Worm (Caenorhabditis elegans): ENCODE results near the gene F17E5.2.

DNA sequence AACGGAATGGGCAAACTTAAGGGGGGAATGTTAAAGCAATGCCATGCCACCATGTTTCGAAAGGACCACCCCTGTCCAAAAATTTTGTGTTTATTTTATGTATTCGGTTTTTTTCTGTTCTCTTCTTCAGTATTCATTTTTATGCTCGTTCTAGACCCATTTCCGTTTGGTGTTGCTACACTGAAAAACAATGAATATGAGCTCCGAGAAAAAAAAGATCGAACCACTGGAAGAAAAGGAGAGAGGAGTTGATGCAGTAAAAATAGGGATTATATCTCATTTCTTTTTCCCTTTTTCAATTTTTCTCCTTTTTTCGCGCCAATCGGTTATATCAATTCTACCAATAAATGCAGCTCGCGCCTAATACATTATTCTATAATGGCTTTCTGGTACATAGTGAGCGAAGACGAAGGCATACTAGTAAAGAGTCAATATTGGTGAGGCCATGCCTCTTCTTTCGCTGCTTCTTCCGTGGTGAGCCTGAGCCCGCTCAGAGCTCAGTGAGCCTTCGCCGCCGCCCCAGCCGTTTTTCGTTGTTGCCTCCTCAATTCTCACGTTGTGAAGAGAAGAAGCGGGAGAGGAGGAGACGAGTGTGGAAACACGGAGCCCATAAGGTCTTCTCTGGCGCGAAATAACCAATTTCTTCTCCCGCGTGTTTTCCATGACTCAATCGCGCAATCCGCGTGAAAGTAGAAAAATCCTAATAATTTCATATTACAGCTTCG is 46.1 kb downstream of the F17E5.2 start:
- TF ChIP-seq nhr-11 (tag; optimal IDR thresholded peaks at IDR 0.05) = no peak
- TF ChIP-seq tbx-2 (tag; optimal IDR thresholded peaks at IDR 0.05) = no peak
- no peak for TF ChIP-seq nfya-1 (tag; optimal IDR thresholded peaks at IDR 0.05)
